Worm (Caenorhabditis elegans) whole organism, L4 larva: ENCODE measurements around the gene Y43F8B.1.
A peak's percentile ranks its signal among the peaks of the same experiment; 100 is the strongest.

Source experiments
- D1046.2 ChIP-seq: fragments of 200-800 bp; sonication (Bioruptor generic); IDR thresholded peaks from 2 replicates; pipeline ENCODE4 v1.3.6; 2022; ENCODE audit warnings: missing genetic modification characterization, missing compliant biosample characterization
- F49E8.2 ChIP-seq: sonication (generic microtip); optimal IDR thresholded peaks from 2 replicates; lab custom pipeline; 2016; ENCODE audit warnings: missing compliant biosample characterization, mild to moderate bottlenecking, missing genetic modification characterization, borderline replicate concordance
- aha-1 ChIP-seq: fragments of 150-350 bp; peaks from one replicate; lab custom pipeline; 2014; ENCODE audit warnings: missing biosample characterization, missing genetic modification characterization
- ama-1 ChIP-seq: fragments of 150-350 bp; optimal IDR thresholded peaks from 2 replicates; lab custom pipeline; 2014; ENCODE audit warnings: inconsistent platforms, mixed read lengths
- attf-4 ChIP-seq: sonication (generic microtip); optimal IDR thresholded peaks from 3 replicates; lab custom pipeline; 2017; ENCODE audit warnings: missing biosample characterization, missing genetic modification characterization
- ceh-28 ChIP-seq: fragments of 150-350 bp; optimal IDR thresholded peaks from 2 replicates; lab custom pipeline; 2014; ENCODE audit warnings: missing biosample characterization, missing genetic modification reagents, missing genetic modification characterization
- ceh-32 ChIP-seq: sonication (generic microtip); optimal IDR thresholded peaks from 2 replicates; lab custom pipeline; 2016; ENCODE audit warnings: mild to moderate bottlenecking, missing genetic modification characterization, missing compliant biosample characterization; ENCODE audit not compliant: poor library complexity
- daf-16 ChIP-seq, 3 experiments: sonication (generic microtip); optimal IDR thresholded peaks; 2 replicates each; lab custom pipeline; 2016 to 2017; ENCODE audit warnings: missing genetic modification characterization in 3 of 3, missing genetic modification reagents in 3 of 3, mild to moderate bottlenecking in 2 of 3, missing compliant biosample characterization in 2 of 3, missing biosample characterization in 1 of 3, moderate library complexity in 1 of 3
- daf-8 ChIP-seq: fragments of 200-800 bp; sonication (Bioruptor generic); IDR thresholded peaks from 2 replicates; pipeline ENCODE4 v1.3.6; 2022; ENCODE audit warnings: missing genetic modification characterization, missing compliant biosample characterization
- dpl-1 ChIP-seq: fragments of 150-350 bp; optimal IDR thresholded peaks from 2 replicates; lab custom pipeline; 2014; ENCODE audit warnings: missing biosample characterization, missing genetic modification reagents, missing genetic modification characterization
- dve-1 ChIP-seq: sonication (generic microtip); optimal IDR thresholded peaks from 2 replicates; lab custom pipeline; 2017; ENCODE audit warnings: antibody characterized with exemption, mild to moderate bottlenecking, missing genetic modification characterization, missing compliant biosample characterization; ENCODE audit not compliant: insufficient read depth
- egl-43 ChIP-seq: fragments of 200-800 bp; sonication (Bioruptor generic); IDR thresholded peaks from 2 replicates; pipeline ENCODE4 v1.3.6; 2022; ENCODE audit warnings: missing genetic modification reagents, missing genetic modification characterization, missing compliant biosample characterization
- fkh-10 ChIP-seq: fragments of 150-350 bp; optimal IDR thresholded peaks from 2 replicates; lab custom pipeline; 2014; ENCODE audit warnings: missing biosample characterization, missing genetic modification reagents, missing genetic modification characterization
- fos-1 ChIP-seq: fragments of 150-350 bp; optimal IDR thresholded peaks from 2 replicates; lab custom pipeline; 2014; ENCODE audit warnings: missing biosample characterization, missing genetic modification characterization
- hif-1 ChIP-seq, 2 experiments: sonication (generic microtip); optimal IDR thresholded peaks; 2 replicates each; lab custom pipeline; 2016 to 2017; ENCODE audit warnings: missing compliant biosample characterization in 2 of 2, missing genetic modification characterization in 2 of 2, missing genetic modification reagents in 2 of 2, missing genotype in 2 of 2, mild to moderate bottlenecking in 1 of 2
- lim-7 ChIP-seq: fragments of 200-800 bp; sonication (Bioruptor generic); IDR thresholded peaks from 2 replicates; pipeline ENCODE4 v1.3.6; 2022; ENCODE audit warnings: missing genetic modification characterization, missing compliant biosample characterization
- lin-29 ChIP-seq: fragments of 200-800 bp; sonication (Bioruptor generic); IDR thresholded peaks from 2 replicates; pipeline ENCODE4 v1.3.6; 2022; ENCODE audit warnings: missing genetic modification reagents, missing genetic modification characterization, missing compliant biosample characterization
- lin-39 ChIP-seq: fragments of 150-350 bp; optimal IDR thresholded peaks from 2 replicates; lab custom pipeline; 2014; ENCODE audit warnings: missing biosample characterization, missing genetic modification reagents, missing genetic modification characterization
- madf-9 ChIP-seq: fragments of 200-800 bp; sonication (Bioruptor generic); conservative IDR thresholded peaks from 2 replicates; pipeline ENCODE4 v1.3.6; 2022; ENCODE audit warnings: missing genetic modification reagents, missing genetic modification characterization, missing compliant biosample characterization
- mep-1 ChIP-seq: fragments of 150-350 bp; sonication (generic microtip); optimal IDR thresholded peaks from 3 replicates; lab custom pipeline; 2014; ENCODE audit warnings: missing biosample characterization, missing genetic modification characterization
- nhr-10 ChIP-seq: fragments of 150-350 bp; optimal IDR thresholded peaks from 2 replicates; lab custom pipeline; 2014; ENCODE audit warnings: missing biosample characterization, missing genetic modification characterization
- nhr-102 ChIP-seq: sonication (generic microtip); optimal IDR thresholded peaks from 2 replicates; lab custom pipeline; 2016; ENCODE audit warnings: mild to moderate bottlenecking, missing genetic modification characterization, moderate library complexity, missing compliant biosample characterization
- nhr-48 ChIP-seq: sonication (generic microtip); optimal IDR thresholded peaks from 2 replicates; lab custom pipeline; 2016; ENCODE audit warnings: mild to moderate bottlenecking, missing genetic modification characterization, missing compliant biosample characterization
- nhr-6 ChIP-seq: fragments of 150-350 bp; optimal IDR thresholded peaks from 2 replicates; lab custom pipeline; 2014; ENCODE audit warnings: missing biosample characterization, missing genetic modification characterization
- php-3 ChIP-seq: fragments of 200-800 bp; sonication (Bioruptor generic); IDR thresholded peaks from 2 replicates; pipeline ENCODE4 v1.3.6; 2022; ENCODE audit warnings: missing genetic modification reagents, missing genetic modification characterization, missing compliant biosample characterization
- set-16 ChIP-seq: fragments of 200-800 bp; sonication (Bioruptor generic); IDR thresholded peaks from 2 replicates; pipeline ENCODE4 v1.3.6; 2022; ENCODE audit warnings: missing genetic modification reagents, missing genetic modification characterization, missing compliant biosample characterization
- snpc-4 ChIP-seq: fragments of 150-350 bp; optimal IDR thresholded peaks from 2 replicates; lab custom pipeline; 2014; ENCODE audit warnings: missing biosample characterization, missing genetic modification characterization
- tra-1 ChIP-seq: fragments of 200-800 bp; sonication (Bioruptor generic); IDR thresholded peaks from 2 replicates; pipeline ENCODE4 v1.3.6; 2022; ENCODE audit warnings: missing genetic modification reagents, missing genetic modification characterization, missing compliant biosample characterization
- unc-130 ChIP-seq: sonication (generic microtip); optimal IDR thresholded peaks from 2 replicates; lab custom pipeline; 2016; ENCODE audit warnings: missing genetic modification reagents, missing genetic modification characterization, missing compliant biosample characterization
- unc-62 ChIP-seq, 3 experiments: fragments of 150-350 bp in 1 of 3; sonication (generic microtip); optimal IDR thresholded peaks in 2 of 3; peaks in 1 of 3; 1 replicate in 1 of 3; 2 replicates in 2 of 3; lab custom pipeline; 2014 to 2017; ENCODE audit warnings: missing biosample characterization in 3 of 3, missing genetic modification characterization in 3 of 3, missing genetic modification reagents in 3 of 3, missing genotype in 1 of 3
- vab-7 ChIP-seq: fragments of 200-800 bp; sonication (Bioruptor generic); IDR thresholded peaks from 2 replicates; pipeline ENCODE4 v1.3.6; 2022; ENCODE audit warnings: missing genetic modification reagents, missing genetic modification characterization, missing compliant biosample characterization
- zfp-3 ChIP-seq: fragments of 200-800 bp; sonication (Bioruptor generic); conservative IDR thresholded peaks from 2 replicates; pipeline ENCODE4 v1.3.6; 2022; ENCODE audit warnings: missing genetic modification reagents, missing genetic modification characterization, missing compliant biosample characterization
- zip-11 ChIP-seq: fragments of 200-800 bp; sonication (Bioruptor generic); IDR thresholded peaks from 2 replicates; pipeline ENCODE4 v1.3.6; 2022; ENCODE audit warnings: missing genetic modification characterization, missing compliant biosample characterization
- ztf-11 ChIP-seq: fragments of 150-350 bp; optimal IDR thresholded peaks from 2 replicates; lab custom pipeline; 2014; ENCODE audit warnings: missing biosample characterization, missing genetic modification characterization

Gene Y43F8B.1

ce11 chrV:19546100-19546499 lies at the start of gene Y43F8B.1:
Gene Y43F8B.1 (minus strand): TSS chrV:19546200.
- TF ChIP-seq F49E8.2 (tag; lab: Kevin White, UChicago) (no peak), nhr-102 (tag; lab: Kevin White, UChicago) (no peak), fos-1 (no peak), attf-4 (tag; lab: Kevin White, UChicago) (no peak), unc-62 (GFP tag; optimal IDR thresholded peaks at IDR 0.05 in 1 of 2; lab: Kevin White, UChicago) (no peak), unc-62 (tag; optimal IDR thresholded peaks at IDR 0.05; lab: Kevin White, UChicago) (no peak), daf-16 (GFP tag; optimal IDR thresholded peaks at IDR 0.05; lab: Kevin White, UChicago) (no peak), daf-16 (tag; optimal IDR thresholded peaks at IDR 0.05; lab: Kevin White, UChicago) (no peak), php-3 (GFP tag; lab: Robert Waterston, UW) (no peak), zip-11 (GFP tag; lab: Robert Waterston, UW) (no peak), lin-29 (no peak), fkh-10 (no peak), unc-130 (GFP tag; lab: Kevin White, UChicago) (no peak), vab-7 (GFP tag; lab: Robert Waterston, UW) (no peak)

- TF ChIP-seq set-16 (GFP tag; lab: Robert Waterston, UW), result peak; percentile 95
- TF ChIP-seq egl-43 (GFP tag; lab: Robert Waterston, UW), result 0 out of 2 replicates have a peak, but pooled peaks have one; percentile 53
- TF ChIP-seq daf-8 (GFP tag; lab: Robert Waterston, UW), result no peak
- TF ChIP-seq unc-62 (GFP tag; optimal IDR thresholded peaks at IDR 0.05 in 1 of 2; lab: Kevin White, UChicago), result peak in 1 of 2 experiments; percentile 49
- no peak for TF ChIP-seq unc-62 (tag; optimal IDR thresholded peaks at IDR 0.05; lab: Kevin White, UChicago)
- no peak for TF ChIP-seq nhr-10 (tag; lab: Kevin White, UChicago)
- no peak for TF ChIP-seq ceh-28 (tag; lab: Kevin White, UChicago)
- no peak for TF ChIP-seq dve-1 (tag; lab: Kevin White, UChicago)
- no peak for TF ChIP-seq dpl-1 (GFP tag; lab: Kevin White, UChicago)
Measured at ce11 chrV:19590826-19591225, 44.8 kb upstream of the Y43F8B.1 start.

- TF ChIP-seq aha-1 (tag; lab: Kevin White, UChicago) (peak; percentile 78), nhr-48 (tag; lab: Kevin White, UChicago) (no peak)
Measured at ce11 chrV:19582256-19582655, 36.3 kb upstream of the Y43F8B.1 start.

- TF ChIP-seq zfp-3 (GFP tag; lab: Robert Waterston, UW), result no peak
- TF ChIP-seq mep-1 (tag; lab: Kevin White, UChicago), result no peak
- TF ChIP-seq tra-1, result no peak
- no peak for TF ChIP-seq ceh-32 (tag; lab: Kevin White, UChicago)
- TF ChIP-seq lim-7 (GFP tag; lab: Robert Waterston, UW), result no peak
- TF ChIP-seq snpc-4, result no peak
- TF ChIP-seq set-16 (GFP tag; lab: Robert Waterston, UW), result no peak
- TF ChIP-seq hif-1 (tag; optimal IDR thresholded peaks at IDR 0.05; lab: Kevin White, UChicago), result no peak
- TF ChIP-seq, all 104 proteins: peak for 0
Measured at ce11 chrV:19579509-19579908, 33.5 kb upstream of the Y43F8B.1 start.

- TF ChIP-seq D1046.2 (GFP tag; lab: Robert Waterston, UW) (no peak), ama-1 (lab: Kevin White, UChicago) (no peak), lin-39 (tag; lab: Kevin White, UChicago) (no peak), hif-1 (tag; optimal IDR thresholded peaks at IDR 0.05; lab: Kevin White, UChicago) (no peak), madf-9 (GFP tag; lab: Robert Waterston, UW) (no peak), ztf-11 (tag; lab: Kevin White, UChicago) (no peak), nhr-6 (no peak)
Measured at ce11 chrV:19570102-19570501, 24.1 kb upstream of the Y43F8B.1 start.
